Fruit fly (Drosophila melanogaster) whole organism, adult: ENCODE data around the gene Drsl3.

Experiments used
- CG11617 ChIP-seq: fragments of 200-800 bp; sonication (Bioruptor generic); optimal IDR thresholded peaks from 2 replicates; lab custom pipeline; 2017; ENCODE audit warnings: mild to moderate bottlenecking, missing biosample characterization, missing genetic modification reagents, missing genetic modification characterization
- CG12768 ChIP-seq: fragments of 200-800 bp; sonication (Bioruptor generic); optimal IDR thresholded peaks from 2 replicates; lab custom pipeline; 2017; ENCODE audit warnings: missing biosample characterization, missing genetic modification characterization, mild to moderate bottlenecking, moderate library complexity, missing genetic modification reagents
- CG14711 ChIP-seq: fragments of 200-800 bp; sonication (Bioruptor generic); optimal IDR thresholded peaks from 2 replicates; lab custom pipeline; 2018; ENCODE audit warnings: missing biosample characterization, mild to moderate bottlenecking, missing genetic modification characterization, moderate library complexity
- CG1620 ChIP-seq: fragments of 200-800 bp; sonication (Bioruptor generic); optimal IDR thresholded peaks from 2 replicates; lab custom pipeline; 2016; ENCODE audit warnings: missing biosample characterization, missing genetic modification characterization
- CG33017 ChIP-seq: fragments of 200-800 bp; sonication (Bioruptor generic); optimal IDR thresholded peaks from 2 replicates; lab custom pipeline; 2018; ENCODE audit warnings: missing biosample characterization, mild to moderate bottlenecking, missing genetic modification characterization, moderate library complexity
- CG5204 ChIP-seq: fragments of 200-800 bp; sonication (Bioruptor generic); optimal IDR thresholded peaks from 2 replicates; lab custom pipeline; 2016; ENCODE audit warnings: missing biosample characterization, missing genetic modification characterization
- CG7045 ChIP-seq: fragments of 200-800 bp; sonication (Bioruptor generic); optimal IDR thresholded peaks from 2 replicates; lab custom pipeline; 2017; ENCODE audit warnings: missing biosample characterization, mild to moderate bottlenecking, missing genetic modification characterization
- CG7101 ChIP-seq: fragments of 200-800 bp; sonication (Bioruptor generic); optimal IDR thresholded peaks from 2 replicates; lab custom pipeline; 2018; ENCODE audit warnings: missing biosample characterization, mild to moderate bottlenecking, missing genetic modification characterization, moderate library complexity
- Clk ChIP-seq: fragments of 200-800 bp; sonication (Bioruptor generic); optimal IDR thresholded peaks from 2 replicates; lab custom pipeline; 2017; ENCODE audit warnings: missing biosample characterization, missing genetic modification characterization
- Crg-1 ChIP-seq: fragments of 200-800 bp; sonication (Bioruptor generic); optimal IDR thresholded peaks from 2 replicates; lab custom pipeline; 2016; ENCODE audit warnings: missing biosample characterization, missing genetic modification characterization
- Hr96 ChIP-seq: fragments of 200-800 bp; sonication (Bioruptor generic); optimal IDR thresholded peaks from 2 replicates; lab custom pipeline; 2016; ENCODE audit warnings: missing biosample characterization, missing genetic modification characterization
- Mnt ChIP-seq: fragments of 200-800 bp; sonication (Bioruptor generic); optimal IDR thresholded peaks from 2 replicates; lab custom pipeline; 2016; ENCODE audit warnings: missing biosample characterization, mild to moderate bottlenecking, missing genetic modification characterization
- bab1 ChIP-seq: fragments of 200-800 bp; sonication (Bioruptor generic); optimal IDR thresholded peaks from 3 replicates; lab custom pipeline; 2019; ENCODE audit warnings: missing biosample characterization, mild to moderate bottlenecking, missing genetic modification characterization, moderate library complexity
- cic ChIP-seq: fragments of 200-800 bp; sonication (Bioruptor generic); optimal IDR thresholded peaks from 2 replicates; lab custom pipeline; 2017; ENCODE audit warnings: missing biosample characterization, mild to moderate bottlenecking, missing genetic modification characterization, moderate library complexity
- cnc ChIP-seq, 2 experiments: fragments of >200 bp; optimal IDR thresholded peaks; 2 replicates each; lab custom pipeline; 2017
- kay ChIP-seq: fragments of 200-800 bp; sonication (Bioruptor generic); peaks from one replicate; lab custom pipeline; 2016; ENCODE audit warnings: missing biosample characterization, missing genetic modification characterization, borderline replicate concordance
- ovo ChIP-seq: fragments of 200-800 bp; sonication (Bioruptor generic); optimal IDR thresholded peaks from 2 replicates; lab custom pipeline; 2016; ENCODE audit warnings: missing biosample characterization, missing genetic modification characterization
- pad ChIP-seq: fragments of 200-800 bp; sonication (Bioruptor generic); optimal IDR thresholded peaks from 3 replicates; lab custom pipeline; 2017; ENCODE audit warnings: missing biosample characterization, missing genetic modification characterization, mild to moderate bottlenecking, moderate library complexity, missing genetic modification reagents
- tj ChIP-seq: fragments of 200-800 bp; sonication (Bioruptor generic); optimal IDR thresholded peaks from 3 replicates; lab custom pipeline; 2017; ENCODE audit warnings: missing biosample characterization, mild to moderate bottlenecking, missing genetic modification characterization, moderate library complexity
- toe ChIP-seq: fragments of 200-800 bp; sonication (Bioruptor generic); optimal IDR thresholded peaks from 2 replicates; lab custom pipeline; 2016; ENCODE audit warnings: missing biosample characterization, missing genetic modification characterization

Drsl3 gene

DNA sequence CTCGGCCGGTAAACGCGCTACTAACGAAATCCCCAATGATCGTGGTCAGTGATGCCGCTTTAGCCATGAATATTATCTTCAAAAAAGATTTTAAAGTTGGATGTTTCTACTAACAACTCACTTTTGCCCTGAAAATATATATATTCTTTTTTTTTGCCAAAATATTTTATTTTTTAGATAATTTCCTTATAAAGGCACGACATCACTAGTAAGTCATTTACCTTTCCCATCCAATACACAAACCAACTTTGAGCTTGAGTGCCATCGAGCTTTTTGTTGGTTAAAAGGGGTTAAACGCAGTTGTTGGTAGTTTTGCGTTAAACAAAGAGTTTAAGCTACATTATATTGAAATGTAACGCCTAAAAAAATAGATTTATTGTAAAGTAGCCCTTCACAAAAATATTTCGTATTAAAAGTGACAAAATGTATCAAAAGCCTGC is 11.7 kb upstream of the Drsl3 start, which contains the start of gene CG14968:
CG14968 (minus strand) TSS at position 26 of the 440 bp plus-strand sequence.
- TF ChIP-seq cnc (optimal IDR thresholded peaks at IDR 0.05; lab: Kevin White, UChicago) (no peak), Clk (GFP tag; lab: Kevin White, UChicago) (peak; percentile 86), pad (GFP tag; lab: Kevin White, UChicago) (peak; percentile 70), Hr96 (peak; percentile 80), CG7045 (GFP tag; lab: Kevin White, UChicago) (peak; percentile 90), Mnt (peak; percentile 62), kay (GFP tag; lab: Kevin White, UChicago) (peak; percentile 94), CG33017 (tag; lab: Kevin White, UChicago) (peak; percentile 93), toe (GFP tag; lab: Kevin White, UChicago) (peak; percentile 81), cic (GFP tag; lab: Kevin White, UChicago) (peak; percentile 40), CG5204 (GFP tag; lab: Kevin White, UChicago) (peak; percentile 85), Crg-1 (GFP tag; lab: Kevin White, UChicago) (peak; percentile 85), CG14711 (peak; percentile 93), ovo (GFP tag; lab: Kevin White, UChicago) (peak; percentile 65), CG1620 (GFP tag; lab: Kevin White, UChicago) (peak; percentile 80), bab1 (GFP tag; lab: Kevin White, UChicago) (peak; percentile 96), CG12768 (GFP tag; lab: Kevin White, UChicago) (peak; percentile 92), CG7101 (tag; lab: Kevin White, UChicago) (peak; percentile 94), CG11617 (GFP tag; lab: Kevin White, UChicago) (peak; percentile 89), tj (GFP tag; lab: Kevin White, UChicago) (peak; percentile 56)

DNA sequence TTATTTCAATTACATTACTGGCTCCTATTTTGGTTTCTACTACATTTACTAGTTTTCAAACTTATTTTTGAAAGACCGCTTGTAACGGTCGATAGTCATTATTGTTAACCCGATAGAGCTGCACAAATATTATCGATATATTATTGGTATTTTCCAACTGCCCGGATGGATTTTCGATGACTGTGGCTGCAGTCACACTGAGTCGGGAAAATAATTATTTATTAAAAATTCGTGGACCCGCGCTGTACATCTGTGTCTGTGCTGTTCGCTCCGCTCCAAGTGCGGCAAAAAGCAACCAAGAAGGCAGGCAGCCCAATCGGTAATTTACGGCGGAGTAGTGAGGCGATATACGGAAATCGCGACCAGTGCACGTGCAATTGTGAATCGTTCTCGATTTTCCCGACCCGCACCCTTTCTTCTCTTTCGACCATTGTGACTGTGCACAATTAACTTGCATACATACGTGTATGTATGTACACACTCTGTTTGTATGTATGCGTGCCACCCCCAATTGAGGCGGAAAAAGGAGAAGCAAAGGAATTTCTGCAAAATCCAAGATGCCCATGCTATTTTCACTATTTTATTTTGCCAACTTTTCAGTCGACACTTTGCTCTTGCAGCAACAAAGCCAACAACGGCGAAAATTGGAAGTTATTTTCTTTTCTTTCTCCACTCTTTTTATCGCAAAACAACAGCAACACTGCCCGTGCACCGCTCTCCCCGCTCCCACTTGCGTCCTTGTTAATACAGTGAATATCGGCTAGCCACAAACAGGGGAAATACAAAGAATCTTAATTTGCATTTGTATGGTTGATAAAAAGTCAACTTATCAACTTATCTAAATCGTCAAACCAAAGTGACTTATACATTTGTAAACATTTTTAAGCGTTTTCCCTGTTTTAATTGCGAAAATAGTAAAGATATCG is 11.0 kb upstream of the Drsl3 start, which contains the start of gene ZnT63C:
ZnT63C (plus strand) TSS at position 175 of the 926 bp plus-strand sequence.
- TF ChIP-seq pad (GFP tag; lab: Kevin White, UChicago) (peak; percentile 65), kay (GFP tag; lab: Kevin White, UChicago) (peak; percentile 64), tj (GFP tag; lab: Kevin White, UChicago) (peak; percentile 3), cic (GFP tag; lab: Kevin White, UChicago) (peak; percentile 50), CG11617 (GFP tag; lab: Kevin White, UChicago) (no peak), CG12768 (GFP tag; lab: Kevin White, UChicago) (no peak), Clk (GFP tag; lab: Kevin White, UChicago) (no peak), ovo (GFP tag; lab: Kevin White, UChicago) (no peak), cnc (optimal IDR thresholded peaks at IDR 0.05; lab: Kevin White, UChicago) (peak; percentile 56 to 86), CG5204 (GFP tag; lab: Kevin White, UChicago) (no peak), CG7101 (tag; lab: Kevin White, UChicago) (no peak), toe (GFP tag; lab: Kevin White, UChicago) (no peak), CG7045 (GFP tag; lab: Kevin White, UChicago) (peak; percentile 12), Hr96 (no peak), CG1620 (GFP tag; lab: Kevin White, UChicago) (no peak), Crg-1 (GFP tag; lab: Kevin White, UChicago) (no peak), CG14711 (peak; percentile 41), CG33017 (tag; lab: Kevin White, UChicago) (no peak), Mnt (peak; percentile 88), bab1 (GFP tag; lab: Kevin White, UChicago) (no peak)

DNA sequence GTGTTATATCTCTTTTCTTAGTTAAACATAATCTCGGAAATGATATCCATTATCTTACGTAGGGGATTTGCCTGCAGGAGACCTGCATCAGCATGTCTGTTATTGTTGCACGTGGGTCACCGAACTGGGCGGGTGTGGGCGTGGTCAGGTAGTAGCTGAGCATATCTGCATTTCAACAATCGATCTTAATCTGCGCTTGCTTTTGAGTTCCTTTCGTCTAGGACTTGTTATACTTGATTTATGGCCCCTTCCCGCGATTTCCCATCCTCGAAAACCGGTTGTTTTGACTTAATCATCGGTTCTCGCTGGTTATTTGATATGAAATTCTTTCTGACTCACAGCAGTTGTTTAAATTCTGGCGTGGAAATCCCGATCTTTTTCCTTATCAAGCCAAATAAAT is 10.1 kb upstream of the Drsl3 start:
- TF ChIP-seq CG7101 (tag; lab: Kevin White, UChicago) (no peak), CG12768 (GFP tag; lab: Kevin White, UChicago) (no peak), cnc (optimal IDR thresholded peaks at IDR 0.05; lab: Kevin White, UChicago) (no peak), CG33017 (tag; lab: Kevin White, UChicago) (no peak), Hr96 (no peak), pad (GFP tag; lab: Kevin White, UChicago) (no peak), Crg-1 (GFP tag; lab: Kevin White, UChicago) (no peak), kay (GFP tag; lab: Kevin White, UChicago) (no peak), Mnt (no peak), tj (GFP tag; lab: Kevin White, UChicago) (no peak), CG1620 (GFP tag; lab: Kevin White, UChicago) (no peak), CG5204 (GFP tag; lab: Kevin White, UChicago) (no peak), CG14711 (no peak), Clk (GFP tag; lab: Kevin White, UChicago) (no peak), bab1 (GFP tag; lab: Kevin White, UChicago) (no peak), toe (GFP tag; lab: Kevin White, UChicago) (no peak), CG11617 (GFP tag; lab: Kevin White, UChicago) (no peak)

DNA sequence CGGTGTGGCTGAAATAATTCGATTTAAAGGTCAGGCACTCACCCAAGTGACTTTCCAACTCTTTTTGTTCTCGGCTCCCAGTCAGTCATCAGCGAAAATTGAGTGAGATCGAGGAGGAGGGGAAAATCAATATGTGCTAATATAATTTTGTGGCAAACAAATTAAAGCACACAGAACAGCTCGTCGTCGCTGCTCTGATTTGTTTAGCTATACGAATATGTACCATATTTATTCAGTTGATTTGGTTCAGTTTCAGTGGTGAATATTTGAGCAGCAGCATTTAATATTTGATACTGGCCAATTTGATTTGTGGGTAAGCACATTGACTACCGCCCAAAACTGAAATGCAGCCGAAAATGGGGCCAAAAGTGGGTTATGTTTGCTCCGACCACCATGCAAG is 9.4 kb upstream of the Drsl3 start:
- TF ChIP-seq CG7045 (GFP tag; lab: Kevin White, UChicago): no peak
- no peak for TF ChIP-seq ovo (GFP tag; lab: Kevin White, UChicago)
- TF ChIP-seq pad (GFP tag; lab: Kevin White, UChicago): no peak
- TF ChIP-seq toe (GFP tag; lab: Kevin White, UChicago): no peak
- TF ChIP-seq CG5204 (GFP tag; lab: Kevin White, UChicago): no peak
- no peak for TF ChIP-seq Hr96
- no peak for TF ChIP-seq tj (GFP tag; lab: Kevin White, UChicago)
- TF ChIP-seq CG33017 (tag; lab: Kevin White, UChicago): no peak
- TF ChIP-seq CG11617 (GFP tag; lab: Kevin White, UChicago): no peak
- no peak for TF ChIP-seq bab1 (GFP tag; lab: Kevin White, UChicago)
- no peak for TF ChIP-seq cnc (optimal IDR thresholded peaks at IDR 0.05; lab: Kevin White, UChicago)
- no peak for TF ChIP-seq Crg-1 (GFP tag; lab: Kevin White, UChicago)
- TF ChIP-seq cic (GFP tag; lab: Kevin White, UChicago): no peak
